Fruit fly (Drosophila melanogaster) whole organism, embryonic: ENCODE measurements around the gene CG43799.

Source experiments
- Adf1 ChIP-seq: fragments of 200-800 bp; sonication (Bioruptor generic); IDR thresholded peaks from 2 replicates; pipeline ENCODE4 v1.3.6; 2022; ENCODE audit warnings: missing biosample characterization, missing genetic modification characterization
- Atf3 ChIP-seq: fragments of 200-800 bp; sonication (Bioruptor generic); optimal IDR thresholded peaks from 3 replicates; lab custom pipeline; 2016; ENCODE audit warnings: missing biosample characterization, missing genetic modification characterization
- Bdp1 ChIP-seq: fragments of 200-800 bp; sonication (Bioruptor generic); optimal IDR thresholded peaks from 3 replicates; lab custom pipeline; 2016; ENCODE audit warnings: missing biosample characterization, missing genetic modification characterization
- CG10274 ChIP-seq: fragments of 200-800 bp; sonication (Bioruptor generic); optimal IDR thresholded peaks from 3 replicates; lab custom pipeline; 2017; ENCODE audit warnings: missing biosample characterization, mild to moderate bottlenecking, missing genetic modification characterization
- CG10462 ChIP-seq: fragments of 200-800 bp; sonication (Bioruptor generic); optimal IDR thresholded peaks from 2 replicates; lab custom pipeline; 2016; ENCODE audit warnings: missing biosample characterization, missing genetic modification characterization
- CG11723 ChIP-seq: fragments of 200-800 bp; sonication (Bioruptor generic); optimal IDR thresholded peaks from 2 replicates; lab custom pipeline; 2017; ENCODE audit warnings: missing biosample characterization, mild to moderate bottlenecking, missing genetic modification characterization
- CG13296 ChIP-seq: fragments of 200-800 bp; sonication (Bioruptor generic); optimal IDR thresholded peaks from 3 replicates; lab custom pipeline; 2018; ENCODE audit warnings: missing biosample characterization, mild to moderate bottlenecking, missing genetic modification characterization
- CG15479 ChIP-seq: fragments of 200-800 bp; sonication (Bioruptor generic); optimal IDR thresholded peaks from 3 replicates; lab custom pipeline; 2019; ENCODE audit warnings: missing biosample characterization, mild to moderate bottlenecking, missing genetic modification characterization, moderate library complexity
- CG1602 ChIP-seq: fragments of 200-800 bp; sonication (Bioruptor generic); optimal IDR thresholded peaks from 3 replicates; lab custom pipeline; 2016; ENCODE audit warnings: missing biosample characterization, missing genetic modification characterization
- CG16779 ChIP-seq: fragments of 200-800 bp; sonication (Bioruptor generic); IDR thresholded peaks from 2 replicates; pipeline ENCODE4 v1.3.6; 2022; ENCODE audit warnings: missing biosample characterization, missing genetic modification characterization
- CG17186 ChIP-seq: fragments of 200-800 bp; sonication (Bioruptor generic); optimal IDR thresholded peaks from 3 replicates; lab custom pipeline; 2017; ENCODE audit warnings: missing biosample characterization, missing genetic modification reagents, missing genetic modification characterization
- CG18619 ChIP-seq: fragments of 200-800 bp; sonication (Bioruptor generic); optimal IDR thresholded peaks from 3 replicates; lab custom pipeline; 2017; ENCODE audit warnings: missing biosample characterization, mild to moderate bottlenecking, missing genetic modification characterization
- CG2120 ChIP-seq: fragments of 200-800 bp; sonication (Bioruptor generic); optimal IDR thresholded peaks from 3 replicates; lab custom pipeline; 2016; ENCODE audit warnings: missing biosample characterization, missing genetic modification characterization
- CG3065 ChIP-seq: fragments of 200-800 bp; sonication (Bioruptor generic); optimal IDR thresholded peaks from 2 replicates; lab custom pipeline; 2016; ENCODE audit warnings: missing biosample characterization, missing genetic modification characterization
- CG32532 ChIP-seq: fragments of 200-800 bp; sonication (Bioruptor generic); IDR thresholded peaks from 2 replicates; pipeline ENCODE4 v1.3.6; 2022; ENCODE audit warnings: missing biosample characterization, missing genetic modification characterization
- CG34422 ChIP-seq: fragments of 200-800 bp; sonication (Bioruptor generic); IDR thresholded peaks from 3 replicates; pipeline ENCODE4 v1.3.6; 2022; ENCODE audit warnings: missing biosample characterization, missing genetic modification characterization
- CG7928 ChIP-seq: fragments of 200-800 bp; sonication (Bioruptor generic); optimal IDR thresholded peaks from 2 replicates; lab custom pipeline; 2017; ENCODE audit warnings: missing biosample characterization, mild to moderate bottlenecking, missing genetic modification characterization
- CG7987 ChIP-seq: fragments of 200-800 bp; sonication (Bioruptor generic); optimal IDR thresholded peaks from 2 replicates; lab custom pipeline; 2018; ENCODE audit warnings: missing biosample characterization, mild to moderate bottlenecking, missing genetic modification characterization, moderate library complexity
- CG8359 ChIP-seq: fragments of 200-800 bp; sonication (Bioruptor generic); optimal IDR thresholded peaks from 2 replicates; lab custom pipeline; 2017; ENCODE audit warnings: missing biosample characterization, mild to moderate bottlenecking, missing genetic modification characterization, borderline replicate concordance
- CG9437 ChIP-seq: fragments of 200-800 bp; sonication (Bioruptor generic); optimal IDR thresholded peaks from 2 replicates; lab custom pipeline; 2018; ENCODE audit warnings: missing biosample characterization, mild to moderate bottlenecking, missing genetic modification characterization
- CG9797 ChIP-seq: fragments of 200-800 bp; sonication (Bioruptor generic); optimal IDR thresholded peaks from 3 replicates; lab custom pipeline; 2018; ENCODE audit warnings: missing biosample characterization, mild to moderate bottlenecking, missing genetic modification characterization
- CG9817 ChIP-seq: fragments of 200-800 bp; sonication (Bioruptor generic); optimal IDR thresholded peaks from 2 replicates; lab custom pipeline; 2018; ENCODE audit warnings: missing biosample characterization, mild to moderate bottlenecking, missing genetic modification characterization, moderate library complexity
- Dbx ChIP-seq: fragments of 200-800 bp; sonication (Bioruptor generic); IDR thresholded peaks from 3 replicates; pipeline ENCODE4 v1.3.6; 2022; ENCODE audit warnings: missing biosample characterization, missing genetic modification characterization
- Gsc ChIP-seq: fragments of 200-800 bp; sonication (Bioruptor generic); IDR thresholded peaks from 2 replicates; pipeline ENCODE4 v1.3.6; 2022; ENCODE audit warnings: missing biosample characterization, missing genetic modification characterization
- HHEX ChIP-seq: fragments of 200-800 bp; sonication (Bioruptor generic); optimal IDR thresholded peaks from 3 replicates; lab custom pipeline; 2017; ENCODE audit warnings: missing biosample characterization, mild to moderate bottlenecking, missing genetic modification characterization, missing genetic modification reagents
- HLH3B ChIP-seq: fragments of 200-800 bp; sonication (Bioruptor generic); IDR thresholded peaks from 2 replicates; pipeline ENCODE4 v1.3.6; 2022; ENCODE audit warnings: missing biosample characterization, missing genetic modification characterization
- HLH54F ChIP-seq: fragments of 200-800 bp; sonication (Bioruptor generic); optimal IDR thresholded peaks from 3 replicates; lab custom pipeline; 2016; ENCODE audit warnings: missing biosample characterization, missing genetic modification characterization
- Hmx ChIP-seq: fragments of 200-800 bp; sonication (Bioruptor generic); optimal IDR thresholded peaks from 2 replicates; lab custom pipeline; 2016; ENCODE audit warnings: missing biosample characterization, missing genetic modification characterization
- Jarid2 ChIP-seq: fragments of 200-800 bp; sonication (Bioruptor generic); optimal IDR thresholded peaks from 3 replicates; lab custom pipeline; 2017; ENCODE audit warnings: mild to moderate bottlenecking, missing biosample characterization, missing genetic modification reagents, missing genetic modification characterization
- Mad ChIP-seq: fragments of 200-800 bp; sonication (Bioruptor generic); optimal IDR thresholded peaks from 2 replicates; lab custom pipeline; 2016; ENCODE audit warnings: missing biosample characterization, missing genetic modification characterization
- Taf1 ChIP-seq: fragments of 200-800 bp; sonication (Bioruptor generic); IDR thresholded peaks from 2 replicates; pipeline ENCODE4 v1.3.6; 2022; ENCODE audit warnings: missing biosample characterization, missing genetic modification characterization
- Vsx1 ChIP-seq: fragments of 200-800 bp; sonication (Bioruptor generic); optimal IDR thresholded peaks from 2 replicates; lab custom pipeline; 2017; ENCODE audit warnings: missing biosample characterization, mild to moderate bottlenecking, missing genetic modification characterization, missing genetic modification reagents
- ac ChIP-seq: fragments of 200-800 bp; sonication (Bioruptor generic); optimal IDR thresholded peaks from 3 replicates; lab custom pipeline; 2017; ENCODE audit warnings: missing biosample characterization, mild to moderate bottlenecking, missing genetic modification characterization
- ase ChIP-seq: fragments of 200-800 bp; sonication (Bioruptor generic); IDR thresholded peaks from 3 replicates; pipeline ENCODE4 v1.3.6; 2022; ENCODE audit warnings: missing biosample characterization, missing genetic modification characterization
- az2 ChIP-seq: fragments of 200-800 bp; sonication (Bioruptor generic); optimal IDR thresholded peaks from 3 replicates; lab custom pipeline; 2016; ENCODE audit warnings: missing biosample characterization, missing genetic modification characterization
- br ChIP-seq: fragments of >200 bp; optimal IDR thresholded peaks from 2 replicates; lab custom pipeline; 2017
- btn ChIP-seq: fragments of 200-800 bp; sonication (Bioruptor generic); optimal IDR thresholded peaks from 2 replicates; lab custom pipeline; 2016; ENCODE audit warnings: missing biosample characterization, missing genetic modification characterization
- cad ChIP-seq: fragments of >200 bp; optimal IDR thresholded peaks from 2 replicates; lab custom pipeline; 2017; ENCODE audit warnings: missing biosample characterization, missing genetic modification characterization
- chn ChIP-seq: fragments of 200-800 bp; sonication (Bioruptor generic); optimal IDR thresholded peaks from 2 replicates; lab custom pipeline; 2016; ENCODE audit warnings: missing biosample characterization, missing genetic modification characterization
- danr ChIP-seq: fragments of 200-800 bp; sonication (Bioruptor generic); IDR thresholded peaks from 2 replicates; pipeline ENCODE4 v1.3.6; 2022; ENCODE audit warnings: missing biosample characterization, missing genetic modification characterization
- ewg ChIP-seq: fragments of 200-800 bp; sonication (Bioruptor generic); optimal IDR thresholded peaks from 3 replicates; lab custom pipeline; 2017; ENCODE audit warnings: mild to moderate bottlenecking, missing biosample characterization, missing genetic modification reagents, missing genetic modification characterization
- gt ChIP-seq: fragments of 200-800 bp; sonication (Bioruptor generic); IDR thresholded peaks from 2 replicates; pipeline ENCODE4 v1.3.6; 2022; ENCODE audit warnings: missing biosample characterization, missing genetic modification characterization
- hb ChIP-seq: fragments of 200-800 bp; sonication (Bioruptor generic); IDR thresholded peaks from 3 replicates; pipeline ENCODE4 v1.3.6; 2022; ENCODE audit warnings: missing biosample characterization, missing genetic modification characterization; ENCODE audit not compliant: partially characterized antibody
- lmd ChIP-seq: fragments of 200-800 bp; sonication (Bioruptor generic); IDR thresholded peaks from 2 replicates; pipeline ENCODE4 v1.3.6; 2022; ENCODE audit warnings: missing biosample characterization, missing genetic modification characterization
- luna ChIP-seq: fragments of 200-800 bp; sonication (Bioruptor generic); optimal IDR thresholded peaks from 2 replicates; lab custom pipeline; 2016; ENCODE audit warnings: missing biosample characterization, missing genetic modification characterization
- mld ChIP-seq: fragments of 200-800 bp; sonication (Bioruptor generic); IDR thresholded peaks from 3 replicates; pipeline ENCODE4 v1.3.6; 2022; ENCODE audit warnings: missing biosample characterization, missing genetic modification characterization; ENCODE audit not compliant: partially characterized antibody
- odd ChIP-seq: fragments of 200-800 bp; sonication (Bioruptor generic); optimal IDR thresholded peaks from 2 replicates; lab custom pipeline; 2017; ENCODE audit warnings: missing biosample characterization, mild to moderate bottlenecking, missing genetic modification characterization
- otp ChIP-seq: fragments of 200-800 bp; sonication (Bioruptor generic); IDR thresholded peaks from 3 replicates; pipeline ENCODE4, ENCODE4 v1.3.6; 2022; ENCODE audit warnings: missing biosample characterization, missing genetic modification characterization
- sisA ChIP-seq: fragments of 200-800 bp; sonication (Bioruptor generic); IDR thresholded peaks from 2 replicates; pipeline ENCODE4 v1.3.6; 2022; ENCODE audit warnings: missing biosample characterization, missing genetic modification characterization
- tup ChIP-seq: fragments of 200-800 bp; sonication (Bioruptor generic); optimal IDR thresholded peaks from 2 replicates; lab custom pipeline; 2016; ENCODE audit warnings: missing biosample characterization, mild to moderate bottlenecking, missing genetic modification characterization, moderate library complexity
- tx ChIP-seq: fragments of 200-800 bp; sonication (Bioruptor generic); optimal IDR thresholded peaks from 2 replicates; lab custom pipeline; 2016; ENCODE audit warnings: missing biosample characterization, missing genetic modification characterization
- zfh1 ChIP-seq: fragments of 200-800 bp; sonication (Bioruptor generic); IDR thresholded peaks from 3 replicates; pipeline ENCODE4 v1.3.6; 2022; ENCODE audit warnings: missing biosample characterization, missing genetic modification characterization

CG43799 gene

DNA sequence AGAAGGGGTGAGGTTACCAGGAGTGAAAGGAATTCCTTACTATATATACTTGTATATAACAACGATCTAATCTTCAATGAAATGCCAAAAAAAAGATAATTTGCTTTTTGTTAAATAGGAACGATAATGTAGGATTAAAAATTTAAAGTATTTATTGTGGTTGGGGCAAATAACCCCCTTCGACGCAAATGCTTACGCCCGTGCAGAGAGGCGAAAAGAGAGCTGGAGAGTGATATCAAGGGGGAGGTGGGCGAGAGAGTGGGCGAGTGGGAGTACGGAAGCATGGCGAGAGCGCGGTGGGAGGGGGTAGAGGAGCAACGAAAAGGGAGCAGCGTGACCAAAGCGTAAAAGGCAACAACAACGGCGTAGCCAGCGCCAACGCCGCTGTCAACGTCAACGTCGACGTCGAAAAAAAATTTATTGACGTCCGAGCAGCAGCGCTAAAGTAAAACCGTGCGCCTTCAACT lies 39.0 kb upstream of the CG43799 start (continued):
- TF ChIP-seq CG11723 (GFP tag; lab: Kevin White, UChicago): peak; percentile 98
- TF ChIP-seq Mad (GFP tag; lab: Kevin White, UChicago): peak; percentile 97
- peak; percentile 94 for TF ChIP-seq Atf3 (GFP tag; lab: Kevin White, UChicago)
- peak; percentile 89 for TF ChIP-seq Bdp1
- TF ChIP-seq mld (GFP tag; lab: Robert Waterston, UW): no peak
- TF ChIP-seq CG9437 (GFP tag; lab: Kevin White, UChicago): peak; percentile 94
- TF ChIP-seq CG16779: peak; percentile 93
- peak; percentile 98 for TF ChIP-seq CG34422 (GFP tag; lab: Robert Waterston, UW)
- TF ChIP-seq luna (GFP tag; lab: Kevin White, UChicago): peak; percentile 76
- TF ChIP-seq cad (GFP tag; lab: Kevin White, UChicago): no peak
- TF ChIP-seq CG8359: peak; percentile 91
- TF ChIP-seq lmd (GFP tag; lab: Robert Waterston, UW): peak; percentile 99
- TF ChIP-seq CG2120: peak; percentile 99
- peak; percentile 98 for TF ChIP-seq az2 (GFP tag; lab: Kevin White, UChicago)
- peak; percentile 96 for TF ChIP-seq Gsc (GFP tag; lab: Robert Waterston, UW)
- peak; percentile 94 for TF ChIP-seq tup (GFP tag; lab: Kevin White, UChicago)
- peak; percentile 96 for TF ChIP-seq ewg
- peak; percentile 98 for TF ChIP-seq Dbx
- TF ChIP-seq Vsx1: peak; percentile 93
- TF ChIP-seq zfh1: peak; percentile 98
- peak; percentile 95 for TF ChIP-seq gt (GFP tag; lab: Robert Waterston, UW)
- peak; percentile 84 for TF ChIP-seq ac (GFP tag; lab: Kevin White, UChicago)
- TF ChIP-seq btn (GFP tag; lab: Kevin White, UChicago): peak; percentile 91
- TF ChIP-seq CG1602 (GFP tag; lab: Kevin White, UChicago): peak; percentile 97
- peak; percentile 88 for TF ChIP-seq Jarid2 (GFP tag; lab: Kevin White, UChicago)
- peak; percentile 97 for TF ChIP-seq CG18619
- TF ChIP-seq CG9797 (GFP tag; lab: Kevin White, UChicago): peak; percentile 59
- TF ChIP-seq HHEX: peak; percentile 98
- TF ChIP-seq CG9817: peak; percentile 98
- TF ChIP-seq CG15479: peak; percentile 38
- peak; percentile 97 for TF ChIP-seq odd (GFP tag; lab: Kevin White, UChicago)
- peak; percentile 97 for TF ChIP-seq HLH54F
- peak; percentile 98 for TF ChIP-seq sisA
- TF ChIP-seq ase: peak; percentile 98
- TF ChIP-seq danr: peak; percentile 98
- TF ChIP-seq CG7928 (GFP tag; lab: Kevin White, UChicago): peak; percentile 77
- TF ChIP-seq br (lab: Kevin White, UChicago): no peak
- TF ChIP-seq CG32532 (GFP tag; lab: Robert Waterston, UW): peak; percentile 98
- TF ChIP-seq Hmx (GFP tag; lab: Kevin White, UChicago): peak; percentile 78
- TF ChIP-seq CG7987: peak; percentile 93
- TF ChIP-seq CG3065 (GFP tag; lab: Kevin White, UChicago): peak; percentile 93
- TF ChIP-seq chn (GFP tag; lab: Kevin White, UChicago): peak; percentile 97
- TF ChIP-seq hb: no peak
- TF ChIP-seq CG10274 (GFP tag; lab: Kevin White, UChicago): peak; percentile 90
- TF ChIP-seq CG13296 (GFP tag; lab: Kevin White, UChicago): peak; percentile 97
- TF ChIP-seq Taf1 (GFP tag; lab: Robert Waterston, UW): peak; percentile 94
- TF ChIP-seq HLH3B (GFP tag; lab: Robert Waterston, UW): peak; percentile 99
- TF ChIP-seq Adf1 (GFP tag; lab: Robert Waterston, UW): peak; percentile 100
- peak; percentile 87 for TF ChIP-seq CG17186 (GFP tag; lab: Kevin White, UChicago)
- peak; percentile 97 for TF ChIP-seq tx (GFP tag; lab: Kevin White, UChicago)
- peak; percentile 97 for TF ChIP-seq CG10462 (GFP tag; lab: Kevin White, UChicago)
- TF ChIP-seq otp (GFP tag; lab: Robert Waterston, UW): peak; percentile 96
